Fruit fly (Drosophila melanogaster) S2 (cell line): ENCODE measurements around the gene CG18048.

Experiments
- CG8478 ChIP-seq: fragments of >200 bp; optimal IDR thresholded peaks from 2 replicates; lab custom pipeline; 2018
- CTCF ChIP-seq, 2 experiments: fragments of >200 bp; optimal IDR thresholded peaks; 2 replicates each; lab custom pipeline; 2018

DNA sequence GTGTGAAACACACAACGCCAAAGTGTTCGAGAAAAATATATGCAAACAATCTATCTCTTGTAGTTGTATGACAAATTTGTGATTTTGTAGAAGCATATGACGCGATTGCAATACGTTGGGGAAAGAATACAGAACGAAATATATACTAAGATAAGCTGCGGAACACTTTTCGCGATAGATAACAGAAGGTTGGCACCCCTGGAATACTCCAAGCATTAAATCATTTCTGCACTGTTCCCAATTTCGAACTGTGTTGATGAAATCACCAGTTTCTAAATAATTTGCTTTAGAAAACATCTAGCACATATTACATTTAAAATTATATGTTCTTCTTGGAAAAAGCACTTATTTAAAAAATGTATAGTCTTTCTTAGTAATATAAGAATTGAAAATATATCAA, 8.5 kb downstream of the CG18048 start:
- TF ChIP-seq CTCF (optimal IDR thresholded peaks at IDR 0.05; lab: Kevin White, UChicago) (no peak), CG8478 (lab: Kevin White, UChicago) (no peak)
